Worm (Caenorhabditis elegans): ENCODE results near the gene ZK856.16.

The ZK856.16 gene

DNA sequence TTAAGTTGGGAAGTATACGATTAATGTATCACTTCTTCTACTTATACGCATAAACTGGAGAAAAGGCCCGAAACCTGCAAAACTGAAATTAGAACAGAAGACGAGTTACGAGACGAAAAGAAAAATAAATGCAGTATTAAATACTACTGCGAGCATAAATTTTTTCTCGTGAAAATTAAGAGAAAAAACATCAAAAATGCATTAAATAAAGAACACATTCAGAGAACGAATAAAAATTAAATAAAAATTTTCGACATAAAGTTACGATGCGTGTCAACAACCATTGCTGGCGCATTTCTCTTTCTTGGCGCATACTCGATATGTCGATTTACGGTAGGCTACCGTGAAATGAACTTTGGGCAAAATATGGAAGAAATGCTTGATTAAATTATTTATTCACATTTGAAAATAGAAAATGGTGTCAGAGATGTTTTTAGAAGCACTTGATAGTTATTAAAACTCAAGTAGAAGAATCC lies 482 bp downstream of the ZK856.16 start, which contains the start of the genes ZK856.19 and ZK856.11:
ZK856.19 (minus strand) TSS at position 51 of the 476 bp plus-strand sequence.
ZK856.11 (minus strand) TSS at position 76 of the 476 bp plus-strand sequence.
- TF ChIP-seq blmp-1 (tag; optimal IDR thresholded peaks at IDR 0.05; ENCODE audit: insufficient read depth), result no peak
- TF ChIP-seq mab-5 (tag; optimal IDR thresholded peaks at IDR 0.05), result peak; percentile 37
- peak; percentile 41 for TF ChIP-seq sma-9 (GFP tag; optimal IDR thresholded peaks at IDR 0.05)
- TF ChIP-seq sma-9 (tag; optimal IDR thresholded peaks at IDR 0.05), result no peak
- TF ChIP-seq nhr-6 (tag; optimal IDR thresholded peaks at IDR 0.05), result no peak
- peak; percentile 67 to 89 for TF ChIP-seq lsy-2 (tag; optimal IDR thresholded peaks at IDR 0.05)
- no peak for TF ChIP-seq ztf-4 (tag; optimal IDR thresholded peaks at IDR 0.05)
- TF ChIP-seq elt-3 (tag; optimal IDR thresholded peaks at IDR 0.05), result no peak
- TF ChIP-seq ztf-11 (tag; optimal IDR thresholded peaks at IDR 0.05), result no peak
- TF ChIP-seq fos-1 (tag; optimal IDR thresholded peaks at IDR 0.05), result no peak
- no peak for TF ChIP-seq ztf-1 (GFP tag; conservative IDR thresholded peaks at IDR 0.05)
- no peak for TF ChIP-seq nhr-77 (tag; optimal IDR thresholded peaks at IDR 0.05)
- TF ChIP-seq unc-39 (tag; optimal IDR thresholded peaks at IDR 0.05), result no peak
- peak; percentile 80 for TF ChIP-seq gmeb-1 (tag; optimal IDR thresholded peaks at IDR 0.05)
- TF ChIP-seq nhr-21 (tag; optimal IDR thresholded peaks at IDR 0.05), result peak; percentile 41
- TF ChIP-seq mbf-1 (tag; optimal IDR thresholded peaks at IDR 0.05), result no peak
- TF ChIP-seq lin-13 (GFP tag; optimal IDR thresholded peaks at IDR 0.05), result peak; percentile 51
- no peak for TF ChIP-seq aly-2 (tag; optimal IDR thresholded peaks at IDR 0.05)
- TF ChIP-seq snpc-4 (tag; optimal IDR thresholded peaks at IDR 0.05), result no peak
- TF ChIP-seq lin-39 (tag; optimal IDR thresholded peaks at IDR 0.05), result no peak
- no peak for TF ChIP-seq lin-11 (tag; optimal IDR thresholded peaks at IDR 0.05)
- no peak for TF ChIP-seq zag-1 (tag; optimal IDR thresholded peaks at IDR 0.05)
- TF ChIP-seq sem-4 (tag; optimal IDR thresholded peaks at IDR 0.05), result peak; percentile 21
- TF ChIP-seq F13H6.1 (tag; optimal IDR thresholded peaks at IDR 0.05), result no peak
- no peak for TF ChIP-seq dmd-4 (tag; optimal IDR thresholded peaks at IDR 0.05)
- TF ChIP-seq ceh-82 (tag; optimal IDR thresholded peaks at IDR 0.05), result no peak
- no peak for TF ChIP-seq nhr-237 (tag; optimal IDR thresholded peaks at IDR 0.05)
- peak; percentile 86 for TF ChIP-seq C34F6.9 (tag; optimal IDR thresholded peaks at IDR 0.05)
- no peak for TF ChIP-seq unc-62 (GFP tag; optimal IDR thresholded peaks at IDR 0.05)
- no peak for TF ChIP-seq peb-1 (tag; optimal IDR thresholded peaks at IDR 0.05)
- TF ChIP-seq Y55F3AM.14 (GFP tag; optimal IDR thresholded peaks at IDR 0.05), result no peak
- TF ChIP-seq egl-27 (tag; optimal IDR thresholded peaks at IDR 0.05), result no peak
- TF ChIP-seq alr-1 (tag; optimal IDR thresholded peaks at IDR 0.05), result no peak
- no peak for TF ChIP-seq nhr-23 (tag; optimal IDR thresholded peaks at IDR 0.05)
- TF ChIP-seq ZK546.5 (tag; optimal IDR thresholded peaks at IDR 0.05), result no peak
- no peak for TF ChIP-seq elt-1 (tag; optimal IDR thresholded peaks at IDR 0.05)
- no peak for TF ChIP-seq skn-1 (tag; optimal IDR thresholded peaks at IDR 0.05)
- TF ChIP-seq ama-1 (optimal IDR thresholded peaks at IDR 0.05), result peak; percentile 25
- TF ChIP-seq nhr-10 (tag; optimal IDR thresholded peaks at IDR 0.05), result no peak
- TF ChIP-seq nhr-11 (tag; optimal IDR thresholded peaks at IDR 0.05), result no peak
- peak; percentile 66 for TF ChIP-seq nhr-25 (tag; optimal IDR thresholded peaks at IDR 0.05)
- TF ChIP-seq nhr-12 (tag; optimal IDR thresholded peaks at IDR 0.05), result no peak
- TF ChIP-seq mdl-1 (tag; optimal IDR thresholded peaks at IDR 0.05), result no peak
- TF ChIP-seq sma-3 (GFP tag; optimal IDR thresholded peaks at IDR 0.05), result peak; percentile 62
- peak; percentile 76 for TF ChIP-seq crh-2 (tag; optimal IDR thresholded peaks at IDR 0.05)
- TF ChIP-seq nhr-129 (tag; optimal IDR thresholded peaks at IDR 0.05), result peak; percentile 43
- peak; percentile 72 for TF ChIP-seq unc-55 (GFP tag; optimal IDR thresholded peaks at IDR 0.05)
- peak; percentile 52 for TF ChIP-seq R02D3.7 (tag; optimal IDR thresholded peaks at IDR 0.05)
- no peak for TF ChIP-seq ceh-16 (tag; optimal IDR thresholded peaks at IDR 0.05)

Measured in whole organism, L2 larva.